Worm (Caenorhabditis elegans) whole organism, mixed stage, embryonic: Measurements from ENCODE around the gene mec-10.

Source experiments
- ces-1 ChIP-seq: fragments of 150-350 bp; optimal IDR thresholded peaks from 2 replicates; lab custom pipeline; 2014; ENCODE audit warnings: missing biosample characterization, missing genetic modification reagents, missing genetic modification characterization
- elt-1 ChIP-seq: sonication (generic microtip); optimal IDR thresholded peaks from 2 replicates; lab custom pipeline; 2017; ENCODE audit warnings: missing genetic modification characterization, mild to moderate bottlenecking, missing compliant biosample characterization, antibody characterized with exemption, moderate library complexity, borderline replicate concordance; ENCODE audit not compliant: insufficient read depth
- elt-3 ChIP-seq: fragments of 150-350 bp; optimal IDR thresholded peaks from 2 replicates; lab custom pipeline; 2014; ENCODE audit warnings: missing biosample characterization, missing genetic modification characterization
- lin-13 ChIP-seq: fragments of 150-350 bp; optimal IDR thresholded peaks from 2 replicates; lab custom pipeline; 2014; ENCODE audit warnings: missing biosample characterization, missing genetic modification characterization
- mep-1 ChIP-seq: fragments of 150-350 bp; optimal IDR thresholded peaks from 2 replicates; lab custom pipeline; 2017; ENCODE audit warnings: missing biosample characterization, missing genetic modification reagents, missing genetic modification characterization, inconsistent platforms
- nhr-237 ChIP-seq: fragments of 150-350 bp; optimal IDR thresholded peaks from 2 replicates; lab custom pipeline; 2014; ENCODE audit warnings: missing biosample characterization, missing genetic modification characterization
- nhr-28 ChIP-seq: fragments of 150-350 bp; optimal IDR thresholded peaks from 2 replicates; lab custom pipeline; 2014; ENCODE audit warnings: missing biosample characterization, missing genetic modification characterization
- nhr-76 ChIP-seq: sonication (generic microtip); optimal IDR thresholded peaks from 2 replicates; lab custom pipeline; 2017; ENCODE audit warnings: missing biosample characterization, missing genetic modification characterization
- pha-4 ChIP-seq: fragments of 150-350 bp; optimal IDR thresholded peaks from 2 replicates; lab custom pipeline; 2018; ENCODE audit warnings: missing biosample characterization, missing genetic modification reagents, missing genetic modification characterization
- snpc-4 ChIP-seq: fragments of 150-350 bp; optimal IDR thresholded peaks from 2 replicates; lab custom pipeline; 2014; ENCODE audit warnings: missing biosample characterization, missing genetic modification characterization
- unc-39 ChIP-seq: fragments of 150-350 bp; optimal IDR thresholded peaks from 2 replicates; lab custom pipeline; 2014; ENCODE audit warnings: missing biosample characterization, missing genetic modification characterization
- unc-62 ChIP-seq: fragments of 150-350 bp; optimal IDR thresholded peaks from 2 replicates; lab custom pipeline; 2014; ENCODE audit warnings: missing biosample characterization, missing genetic modification reagents, missing genetic modification characterization
- zip-8 ChIP-seq: fragments of 150-350 bp; optimal IDR thresholded peaks from 2 replicates; lab custom pipeline; 2014; ENCODE audit warnings: missing biosample characterization, missing genetic modification characterization
- ztf-11 ChIP-seq: fragments of 150-350 bp; optimal IDR thresholded peaks from 2 replicates; lab custom pipeline; 2014; ENCODE audit warnings: missing biosample characterization, missing genetic modification characterization

DNA sequence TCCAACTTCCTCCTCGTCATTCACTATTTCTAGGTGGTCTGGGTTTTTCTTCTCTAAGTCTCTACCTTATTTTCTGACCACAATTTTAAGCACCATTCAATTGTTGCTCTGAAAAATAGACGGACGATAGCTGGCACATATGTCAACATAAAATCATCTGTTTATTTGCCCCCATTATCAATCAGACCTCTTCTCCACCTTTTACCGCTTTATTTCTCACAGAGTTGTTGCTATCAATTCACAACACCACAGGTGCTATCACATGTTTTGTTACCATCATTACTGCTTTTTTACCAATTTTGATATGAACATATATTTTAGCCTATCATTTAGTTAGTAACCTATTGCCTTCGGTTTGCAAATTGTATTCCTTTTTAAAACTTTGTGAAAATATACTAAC is 22.6 kb upstream of the mec-10 start:
- no peak for TF ChIP-seq elt-1 (tag; lab: Kevin White, UChicago)
- no peak for TF ChIP-seq mep-1
- TF ChIP-seq ztf-11 (tag; lab: Kevin White, UChicago) = no peak
- no peak for TF ChIP-seq lin-13 (tag; lab: Kevin White, UChicago)
- no peak for TF ChIP-seq nhr-237 (tag; lab: Kevin White, UChicago)
- no peak for TF ChIP-seq zip-8 (tag; lab: Kevin White, UChicago)
- no peak for TF ChIP-seq ces-1 (GFP tag; lab: Kevin White, UChicago)
- no peak for TF ChIP-seq elt-3 (tag; lab: Kevin White, UChicago)
- TF ChIP-seq pha-4 (tag; lab: Kevin White, UChicago) = no peak
- TF ChIP-seq unc-39 (tag; lab: Kevin White, UChicago) = no peak
- no peak for TF ChIP-seq nhr-28 (tag; lab: Kevin White, UChicago)
- no peak for TF ChIP-seq nhr-76 (tag; lab: Kevin White, UChicago)
- TF ChIP-seq unc-62 (GFP tag; lab: Kevin White, UChicago) = no peak
- no peak for TF ChIP-seq snpc-4 (tag; lab: Kevin White, UChicago)
